Fruit fly (Drosophila melanogaster): ENCODE results near the gene CG8042.

Gene CG8042

dm6 chr3L:7960707-7961695, 13.8 kb downstream of the CG8042 start (continued):
- TF ChIP-seq fd85E (GFP tag; optimal IDR thresholded peaks at IDR 0.05), result no peak
- TF ChIP-seq svp (GFP tag), result no peak
- TF ChIP-seq CG8319 (GFP tag; optimal IDR thresholded peaks at IDR 0.05), result no peak
- TF ChIP-seq CG11902 (GFP tag; optimal IDR thresholded peaks at IDR 0.05), result no peak
- TF ChIP-seq CG4318 (GFP tag; optimal IDR thresholded peaks at IDR 0.05), result no peak
- TF ChIP-seq CG1621 (tag; optimal IDR thresholded peaks at IDR 0.05), result no peak
- TF ChIP-seq acj6 (GFP tag; optimal IDR thresholded peaks at IDR 0.05), result no peak

- TF ChIP-seq CG8319 (GFP tag; optimal IDR thresholded peaks at IDR 0.05) (no peak), CG16779 (tag; optimal IDR thresholded peaks at IDR 0.05) (no peak)
Observed at dm6 chr3L:7958590-7959180, 16.1 kb downstream of the CG8042 start.

DNA sequence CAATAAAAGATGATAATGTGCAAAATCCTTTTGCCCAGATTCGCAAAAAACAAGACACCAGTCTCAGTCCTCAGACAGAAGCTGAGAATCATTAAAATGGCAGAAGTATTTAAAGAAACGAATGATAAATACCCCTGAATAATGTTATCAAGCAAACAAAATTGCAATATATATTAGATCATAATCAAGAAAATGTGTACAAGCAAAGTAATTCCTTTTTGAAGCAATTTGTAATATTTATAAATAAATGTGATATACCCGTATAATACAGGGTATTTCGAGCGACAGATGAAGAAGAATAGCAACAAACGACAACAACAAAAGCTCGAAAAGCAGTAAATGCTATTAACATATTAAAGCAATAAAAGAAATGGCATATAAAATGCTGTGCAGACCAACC, 16.7 kb downstream of the CG8042 start:
- TF ChIP-seq Eip78C (GFP tag) (peak; percentile 33), Smox (GFP tag; optimal IDR thresholded peaks at IDR 0.05) (no peak)

DNA sequence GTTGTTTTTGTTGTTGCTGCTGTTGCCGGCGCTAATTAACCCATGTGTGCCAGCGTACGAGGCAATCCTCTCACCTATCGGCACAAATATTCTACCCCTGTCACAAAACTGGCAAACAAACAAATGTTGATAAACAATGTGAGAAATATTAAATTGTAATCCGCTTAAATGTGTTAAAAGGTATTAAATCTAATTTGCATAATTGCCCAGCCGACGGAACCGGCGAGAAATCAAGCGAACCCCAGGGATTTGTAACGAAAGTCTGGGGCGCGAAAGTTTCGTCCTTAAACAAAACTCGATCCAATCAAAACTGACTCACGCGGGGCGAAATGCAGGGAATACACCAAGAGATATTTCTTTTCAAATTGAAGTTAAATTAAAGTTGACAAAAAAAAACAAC, 18.1 kb downstream of the CG8042 start:
- TF ChIP-seq Ets21C (GFP tag; optimal IDR thresholded peaks at IDR 0.05) (no peak), cyc (GFP tag; optimal IDR thresholded peaks at IDR 0.05) (no peak), ss (GFP tag; optimal IDR thresholded peaks at IDR 0.05) (no peak), CG10631 (GFP tag; optimal IDR thresholded peaks at IDR 0.05) (no peak), dac (GFP tag; optimal IDR thresholded peaks at IDR 0.05) (no peak), CG7368 (GFP tag; optimal IDR thresholded peaks at IDR 0.05) (no peak), Blimp-1 (GFP tag; optimal IDR thresholded peaks at IDR 0.05) (no peak), OdsH (GFP tag; optimal IDR thresholded peaks at IDR 0.05) (no peak)

DNA sequence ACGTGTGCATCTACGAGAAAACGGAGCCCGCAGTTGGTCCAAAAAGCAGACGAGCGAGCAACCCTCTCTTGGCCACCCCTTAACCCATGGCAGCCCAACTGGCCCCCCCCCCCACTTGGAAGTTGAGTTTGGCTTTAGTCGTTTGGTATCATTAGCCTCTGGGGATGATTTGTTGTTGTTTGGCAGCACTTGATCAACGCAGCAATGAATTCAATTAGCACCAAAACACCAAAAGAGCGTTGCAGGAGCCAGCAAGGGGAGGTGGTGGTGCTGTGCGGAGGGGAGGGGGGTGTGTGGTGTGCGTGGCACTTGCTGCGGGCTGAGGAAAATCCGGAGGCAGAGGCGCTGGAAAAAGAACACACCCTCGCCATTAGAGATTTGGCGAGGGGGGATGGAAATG, 19.8 kb downstream of the CG8042 start:
- TF ChIP-seq fkh (GFP tag; optimal IDR thresholded peaks at IDR 0.05) (no peak), topi (GFP tag; optimal IDR thresholded peaks at IDR 0.05) (no peak), Hr38 (GFP tag; optimal IDR thresholded peaks at IDR 0.05) (no peak), CG15336 (GFP tag; IDR thresholded peaks at IDR 0.05) (no peak), dac (GFP tag; optimal IDR thresholded peaks at IDR 0.05) (no peak), CG6276 (GFP tag; optimal IDR thresholded peaks at IDR 0.05) (no peak), acj6 (GFP tag; optimal IDR thresholded peaks at IDR 0.05) (no peak), Eip78C (GFP tag) (no peak), CG6163 (GFP tag; IDR thresholded peaks at IDR 0.05) (no peak), dsx (GFP tag; optimal IDR thresholded peaks at IDR 0.05; ENCODE audit: poor library complexity, severe bottlenecking) (no peak), Eip75B (GFP tag; optimal IDR thresholded peaks at IDR 0.05) (no peak), CG6854 (GFP tag; optimal IDR thresholded peaks at IDR 0.05) (no peak), vri (GFP tag; optimal IDR thresholded peaks at IDR 0.05) (no peak), fd59A (GFP tag; optimal IDR thresholded peaks at IDR 0.05) (no peak), achi (GFP tag; optimal IDR thresholded peaks at IDR 0.05) (no peak), CG8632 (GFP tag; optimal IDR thresholded peaks at IDR 0.05) (no peak), Ets21C (GFP tag; optimal IDR thresholded peaks at IDR 0.05) (no peak), salr (GFP tag; optimal IDR thresholded peaks at IDR 0.05) (no peak)

All from whole organism, prepupa.